Fruit fly (Drosophila melanogaster): Measurements from ENCODE around the gene Pdp1.

DNA sequence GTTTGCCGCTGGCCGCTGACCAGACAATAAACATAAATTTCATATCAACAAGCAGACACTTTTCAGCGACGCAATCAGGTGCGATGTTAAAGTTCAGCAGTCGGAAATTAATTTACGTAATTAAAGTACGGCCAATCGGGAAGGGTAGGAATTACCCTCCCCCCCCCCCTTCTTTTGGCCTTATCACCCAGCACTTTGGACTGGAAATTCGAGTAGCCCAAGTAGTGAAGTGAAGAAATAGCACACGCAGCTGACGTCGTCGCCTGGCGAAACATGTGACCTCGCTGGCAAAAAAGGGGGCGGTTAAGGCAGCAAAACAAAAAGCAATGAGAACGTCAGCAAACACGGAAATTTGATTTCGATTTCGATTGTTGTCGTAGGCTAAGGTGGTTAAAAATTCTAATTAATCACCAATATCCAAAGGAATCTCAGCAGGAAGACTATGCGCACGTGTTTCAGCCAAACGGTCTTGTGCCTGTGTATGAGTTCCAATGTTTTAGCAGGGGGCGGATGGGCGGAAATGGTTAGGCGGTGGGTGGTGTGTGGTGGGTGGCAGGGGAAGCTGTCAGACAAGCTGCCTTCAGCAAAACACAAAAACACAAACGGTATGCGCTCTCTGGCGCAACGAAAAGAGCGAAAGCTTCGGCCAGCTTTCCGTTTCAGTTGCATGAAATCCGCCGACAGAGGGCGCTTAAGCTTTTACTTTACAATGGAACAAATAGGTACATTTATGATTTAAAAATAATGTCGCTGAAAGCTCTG lies 30.4 kb downstream of the Pdp1 start:
- no peak for TF ChIP-seq CG8478 (optimal IDR thresholded peaks at IDR 0.05)
- TF ChIP-seq CTCF (optimal IDR thresholded peaks at IDR 0.05) = peak; percentile 65 to 66
